Worm (Caenorhabditis elegans): ENCODE measurements around the gene W01B6.4.

- TF ChIP-seq F13C5.2 (tag; optimal IDR thresholded peaks at IDR 0.05) (no peak), ama-1 (optimal IDR thresholded peaks at IDR 0.05) (no peak), flt-1 (GFP tag; IDR thresholded peaks at IDR 0.05) (no peak), tbx-37 (GFP tag; conservative IDR thresholded peaks at IDR 0.05) (no peak), hnd-1 (tag; optimal IDR thresholded peaks at IDR 0.05) (no peak)
These were observed 24.2 kb upstream of the W01B6.4 start, which contains the start of gene T04B2.8 for ce11 chrIV:10051088-10051487.
